Fruit fly (Drosophila melanogaster) whole organism, adult: ENCODE data around the gene Psn.

Experiments used
- CG11617 ChIP-seq: fragments of 200-800 bp; sonication (Bioruptor generic); optimal IDR thresholded peaks from 2 replicates; lab custom pipeline; 2017; ENCODE audit warnings: mild to moderate bottlenecking, missing biosample characterization, missing genetic modification reagents, missing genetic modification characterization
- CG12768 ChIP-seq: fragments of 200-800 bp; sonication (Bioruptor generic); optimal IDR thresholded peaks from 2 replicates; lab custom pipeline; 2017; ENCODE audit warnings: missing biosample characterization, missing genetic modification characterization, mild to moderate bottlenecking, moderate library complexity, missing genetic modification reagents
- CG14711 ChIP-seq: fragments of 200-800 bp; sonication (Bioruptor generic); optimal IDR thresholded peaks from 2 replicates; lab custom pipeline; 2018; ENCODE audit warnings: missing biosample characterization, mild to moderate bottlenecking, missing genetic modification characterization, moderate library complexity
- CG1620 ChIP-seq: fragments of 200-800 bp; sonication (Bioruptor generic); optimal IDR thresholded peaks from 2 replicates; lab custom pipeline; 2016; ENCODE audit warnings: missing biosample characterization, missing genetic modification characterization
- CG33017 ChIP-seq: fragments of 200-800 bp; sonication (Bioruptor generic); optimal IDR thresholded peaks from 2 replicates; lab custom pipeline; 2018; ENCODE audit warnings: missing biosample characterization, mild to moderate bottlenecking, missing genetic modification characterization, moderate library complexity
- CG5204 ChIP-seq: fragments of 200-800 bp; sonication (Bioruptor generic); optimal IDR thresholded peaks from 2 replicates; lab custom pipeline; 2016; ENCODE audit warnings: missing biosample characterization, missing genetic modification characterization
- CG7045 ChIP-seq: fragments of 200-800 bp; sonication (Bioruptor generic); optimal IDR thresholded peaks from 2 replicates; lab custom pipeline; 2017; ENCODE audit warnings: missing biosample characterization, mild to moderate bottlenecking, missing genetic modification characterization
- CG7101 ChIP-seq: fragments of 200-800 bp; sonication (Bioruptor generic); optimal IDR thresholded peaks from 2 replicates; lab custom pipeline; 2018; ENCODE audit warnings: missing biosample characterization, mild to moderate bottlenecking, missing genetic modification characterization, moderate library complexity
- Clk ChIP-seq: fragments of 200-800 bp; sonication (Bioruptor generic); optimal IDR thresholded peaks from 2 replicates; lab custom pipeline; 2017; ENCODE audit warnings: missing biosample characterization, missing genetic modification characterization
- Crg-1 ChIP-seq: fragments of 200-800 bp; sonication (Bioruptor generic); optimal IDR thresholded peaks from 2 replicates; lab custom pipeline; 2016; ENCODE audit warnings: missing biosample characterization, missing genetic modification characterization
- Hr96 ChIP-seq: fragments of 200-800 bp; sonication (Bioruptor generic); optimal IDR thresholded peaks from 2 replicates; lab custom pipeline; 2016; ENCODE audit warnings: missing biosample characterization, missing genetic modification characterization
- Mnt ChIP-seq: fragments of 200-800 bp; sonication (Bioruptor generic); optimal IDR thresholded peaks from 2 replicates; lab custom pipeline; 2016; ENCODE audit warnings: missing biosample characterization, mild to moderate bottlenecking, missing genetic modification characterization
- bab1 ChIP-seq: fragments of 200-800 bp; sonication (Bioruptor generic); optimal IDR thresholded peaks from 3 replicates; lab custom pipeline; 2019; ENCODE audit warnings: missing biosample characterization, mild to moderate bottlenecking, missing genetic modification characterization, moderate library complexity
- cic ChIP-seq: fragments of 200-800 bp; sonication (Bioruptor generic); optimal IDR thresholded peaks from 2 replicates; lab custom pipeline; 2017; ENCODE audit warnings: missing biosample characterization, mild to moderate bottlenecking, missing genetic modification characterization, moderate library complexity
- cnc ChIP-seq, 2 experiments: fragments of >200 bp; optimal IDR thresholded peaks; 2 replicates each; lab custom pipeline; 2017
- kay ChIP-seq: fragments of 200-800 bp; sonication (Bioruptor generic); peaks from one replicate; lab custom pipeline; 2016; ENCODE audit warnings: missing biosample characterization, missing genetic modification characterization, borderline replicate concordance
- ovo ChIP-seq: fragments of 200-800 bp; sonication (Bioruptor generic); optimal IDR thresholded peaks from 2 replicates; lab custom pipeline; 2016; ENCODE audit warnings: missing biosample characterization, missing genetic modification characterization
- pad ChIP-seq: fragments of 200-800 bp; sonication (Bioruptor generic); optimal IDR thresholded peaks from 3 replicates; lab custom pipeline; 2017; ENCODE audit warnings: missing biosample characterization, missing genetic modification characterization, mild to moderate bottlenecking, moderate library complexity, missing genetic modification reagents
- tj ChIP-seq: fragments of 200-800 bp; sonication (Bioruptor generic); optimal IDR thresholded peaks from 3 replicates; lab custom pipeline; 2017; ENCODE audit warnings: missing biosample characterization, mild to moderate bottlenecking, missing genetic modification characterization, moderate library complexity
- toe ChIP-seq: fragments of 200-800 bp; sonication (Bioruptor generic); optimal IDR thresholded peaks from 2 replicates; lab custom pipeline; 2016; ENCODE audit warnings: missing biosample characterization, missing genetic modification characterization

Gene Psn

DNA sequence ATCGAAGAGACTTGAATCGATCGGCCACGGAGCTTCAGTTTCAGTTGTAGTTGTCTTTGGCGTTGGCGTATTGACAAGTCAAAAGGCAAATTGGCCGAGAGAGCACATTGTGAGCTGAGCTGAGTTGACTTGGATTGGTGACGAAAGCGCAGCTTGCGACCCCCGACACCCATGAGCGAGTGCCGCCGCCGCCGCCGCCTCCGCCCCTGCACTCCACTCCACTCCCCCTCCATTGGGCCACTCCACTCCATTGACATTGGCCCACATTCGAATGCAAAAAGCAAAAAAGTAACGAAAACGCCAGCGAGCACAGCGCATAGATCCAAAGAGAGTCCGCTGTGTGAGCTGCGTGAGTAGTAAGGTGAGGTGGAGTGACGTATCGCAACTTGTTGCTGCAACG lies 34.5 kb upstream of the Psn start:
- TF ChIP-seq kay (GFP tag; lab: Kevin White, UChicago) = no peak
- no peak for TF ChIP-seq CG12768 (GFP tag; lab: Kevin White, UChicago)
- TF ChIP-seq tj (GFP tag; lab: Kevin White, UChicago) = peak; percentile 43
- no peak for TF ChIP-seq CG7101 (tag; lab: Kevin White, UChicago)

DNA sequence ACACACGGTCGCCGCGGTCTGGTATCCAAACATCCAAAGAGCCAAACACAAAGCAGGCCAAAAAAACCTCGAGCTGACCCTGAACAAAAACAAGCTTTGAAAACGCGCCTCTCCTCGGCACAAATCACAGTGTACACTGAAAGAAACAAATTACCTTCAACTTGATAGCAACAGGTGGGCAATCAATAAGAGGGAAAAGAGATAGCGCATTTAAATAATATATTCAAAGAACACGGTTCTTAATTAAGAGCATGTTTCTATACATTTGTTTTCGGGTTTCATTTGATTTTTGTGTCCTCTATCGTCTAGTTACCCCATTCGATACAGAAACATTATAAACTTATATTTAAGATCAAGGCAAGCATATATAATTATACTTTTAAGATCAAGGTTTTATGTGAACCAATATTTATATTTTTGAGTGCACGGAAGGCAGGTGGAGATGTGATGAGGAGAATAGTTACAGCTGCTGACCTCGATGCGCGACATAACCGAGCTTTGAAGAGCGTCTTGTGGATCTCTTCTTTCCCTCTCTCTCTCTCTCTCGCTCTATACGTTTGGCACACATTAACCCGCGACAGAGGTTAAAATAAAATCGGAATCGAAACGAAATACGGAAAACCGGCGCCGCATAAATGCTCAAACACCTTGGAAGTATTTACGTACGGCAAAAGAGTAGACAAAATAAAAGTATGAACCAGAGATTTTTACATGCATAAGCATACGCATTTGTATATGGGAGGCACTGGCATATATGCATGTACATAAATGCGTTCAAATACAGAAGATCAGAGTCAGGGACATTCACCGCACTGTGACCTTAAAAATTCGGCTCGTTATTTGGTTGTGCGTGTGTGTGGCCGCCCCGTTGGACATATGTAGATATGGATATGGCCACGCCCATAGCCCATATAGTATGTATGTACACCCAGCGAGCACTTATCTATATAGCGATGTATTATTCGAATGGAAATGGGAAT lies 33.7 kb upstream of the Psn start:
- peak; percentile 46 for TF ChIP-seq CG7101 (tag; lab: Kevin White, UChicago)
- peak; percentile 36 for TF ChIP-seq Clk (GFP tag; lab: Kevin White, UChicago)
- TF ChIP-seq Hr96 (GFP tag; lab: Kevin White, UChicago) = no peak
- peak; percentile 4 for TF ChIP-seq CG1620
- TF ChIP-seq kay (GFP tag; lab: Kevin White, UChicago) = no peak
- TF ChIP-seq CG7045 (GFP tag; lab: Kevin White, UChicago) = peak; percentile 32
- no peak for TF ChIP-seq cnc (optimal IDR thresholded peaks at IDR 0.05; lab: Kevin White, UChicago)
- no peak for TF ChIP-seq Mnt
- peak; percentile 60 for TF ChIP-seq CG5204 (GFP tag; lab: Kevin White, UChicago)
- peak; percentile 15 for TF ChIP-seq toe (GFP tag; lab: Kevin White, UChicago)
- peak; percentile 44 for TF ChIP-seq CG33017
- TF ChIP-seq CG11617 (GFP tag; lab: Kevin White, UChicago) = peak; percentile 34
- peak; percentile 30 for TF ChIP-seq CG14711 (tag; lab: Kevin White, UChicago)
- no peak for TF ChIP-seq cic (GFP tag; lab: Kevin White, UChicago)
- peak; percentile 12 for TF ChIP-seq CG12768 (GFP tag; lab: Kevin White, UChicago)
- TF ChIP-seq bab1 = peak; percentile 62

DNA sequence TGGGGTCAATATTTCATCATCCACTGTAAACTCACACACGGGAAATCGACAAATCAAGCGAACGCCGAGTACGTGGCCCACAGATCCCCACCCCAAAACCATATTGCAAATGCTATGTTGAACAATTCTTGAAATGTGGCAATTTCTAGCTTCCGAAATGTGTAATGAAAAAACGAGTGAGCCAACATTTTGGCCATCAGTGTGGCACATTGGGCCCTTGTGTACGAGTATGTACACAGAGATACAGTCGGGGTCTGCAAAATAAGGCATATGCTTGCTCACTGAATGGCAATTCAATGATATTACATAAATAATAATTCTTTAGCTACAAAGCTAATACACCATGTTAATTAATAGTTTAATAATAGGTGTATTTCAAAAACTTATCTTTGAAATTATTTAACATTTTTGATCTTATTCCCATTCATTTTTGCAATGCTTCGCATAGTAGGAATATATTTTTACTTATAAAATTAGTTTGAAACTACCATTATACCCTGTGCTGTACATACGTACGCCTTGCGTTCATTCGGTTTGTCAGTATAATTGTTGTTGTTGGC lies 32.6 kb upstream of the Psn start:
- TF ChIP-seq Clk (GFP tag; lab: Kevin White, UChicago) (no peak), cnc (optimal IDR thresholded peaks at IDR 0.05; lab: Kevin White, UChicago) (no peak), CG12768 (GFP tag; lab: Kevin White, UChicago) (peak; percentile 73), Mnt (peak; percentile 31), kay (GFP tag; lab: Kevin White, UChicago) (peak; percentile 91), bab1 (peak; percentile 88), Crg-1 (GFP tag; lab: Kevin White, UChicago) (peak; percentile 55), CG7045 (GFP tag; lab: Kevin White, UChicago) (peak; percentile 79), CG11617 (GFP tag; lab: Kevin White, UChicago) (peak; percentile 82), ovo (GFP tag; lab: Kevin White, UChicago) (peak; percentile 61), CG5204 (GFP tag; lab: Kevin White, UChicago) (peak; percentile 72), CG7101 (tag; lab: Kevin White, UChicago) (peak; percentile 84), toe (GFP tag; lab: Kevin White, UChicago) (peak; percentile 68), Hr96 (GFP tag; lab: Kevin White, UChicago) (peak; percentile 73), pad (GFP tag; lab: Kevin White, UChicago) (peak; percentile 72), cic (GFP tag; lab: Kevin White, UChicago) (no peak), CG1620 (peak; percentile 74), CG14711 (tag; lab: Kevin White, UChicago) (peak; percentile 79), tj (GFP tag; lab: Kevin White, UChicago) (peak; percentile 76), CG33017 (peak; percentile 89)

dm6 chr3L:20400515-20400914 lies 31.8 kb upstream of the Psn start:
- TF ChIP-seq bab1 (no peak), toe (GFP tag; lab: Kevin White, UChicago) (no peak), cnc (optimal IDR thresholded peaks at IDR 0.05; lab: Kevin White, UChicago) (no peak), ovo (GFP tag; lab: Kevin White, UChicago) (no peak), CG5204 (GFP tag; lab: Kevin White, UChicago) (no peak), Mnt (no peak), CG33017 (no peak), CG7101 (tag; lab: Kevin White, UChicago) (no peak), tj (GFP tag; lab: Kevin White, UChicago) (no peak), CG14711 (tag; lab: Kevin White, UChicago) (no peak), Clk (GFP tag; lab: Kevin White, UChicago) (no peak)

DNA sequence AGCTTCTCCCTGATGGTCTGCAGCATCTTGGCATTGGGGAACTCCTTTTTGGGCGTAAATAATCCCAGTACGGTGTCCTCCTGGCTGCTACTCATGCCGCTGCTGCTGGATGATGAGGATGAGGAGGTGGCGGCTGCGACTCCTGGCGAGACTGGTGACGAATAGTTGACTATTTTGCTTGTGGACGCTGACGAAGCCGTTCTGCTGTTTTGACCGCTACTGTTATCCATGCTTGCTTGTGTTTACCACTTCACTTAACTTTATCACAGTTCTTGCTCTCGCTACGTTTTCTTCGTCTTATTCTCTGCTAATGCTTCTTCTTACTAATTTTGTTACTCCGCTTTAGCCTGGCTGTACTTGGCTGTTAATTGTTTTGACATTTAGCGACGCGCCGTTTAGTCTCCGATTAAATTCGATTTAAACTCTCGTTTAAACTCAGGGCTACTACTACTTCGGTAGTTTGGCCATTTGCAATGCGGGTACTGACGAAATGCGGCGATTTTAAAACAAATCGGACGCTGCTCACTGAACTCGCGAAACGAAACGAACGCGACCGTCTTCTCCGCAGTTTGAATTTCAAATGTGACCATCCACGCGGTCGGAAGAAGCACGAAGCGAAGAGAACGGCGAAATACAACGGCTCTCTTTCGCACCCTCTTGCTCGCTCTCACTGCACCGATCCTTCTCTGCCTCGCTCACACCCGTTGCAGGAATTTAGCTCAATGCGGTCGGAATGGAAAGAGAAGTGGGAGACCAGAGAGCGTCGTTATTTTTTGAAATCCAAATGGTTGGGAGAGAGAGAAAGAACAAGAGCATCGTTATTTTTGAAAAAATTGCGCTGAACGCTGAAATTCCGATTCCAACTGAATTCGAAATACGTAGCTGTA lies 31.0 kb upstream of the Psn start, which contains the start of gene trbl:
Gene trbl, minus strand, starts transcription at position 584 of the 887 bp plus-strand sequence.
- TF ChIP-seq Mnt = peak; percentile 94
- TF ChIP-seq CG14711 (tag; lab: Kevin White, UChicago) = peak; percentile 21
- peak; percentile 14 for TF ChIP-seq Crg-1 (GFP tag; lab: Kevin White, UChicago)
- TF ChIP-seq Clk (GFP tag; lab: Kevin White, UChicago) = no peak
- TF ChIP-seq CG7101 (tag; lab: Kevin White, UChicago) = peak; percentile 59
- TF ChIP-seq CG7045 (GFP tag; lab: Kevin White, UChicago) = peak; percentile 54
- peak; percentile 50 for TF ChIP-seq CG12768 (GFP tag; lab: Kevin White, UChicago)
- peak; percentile 62 for TF ChIP-seq ovo (GFP tag; lab: Kevin White, UChicago)
- no peak for TF ChIP-seq cnc (optimal IDR thresholded peaks at IDR 0.05; lab: Kevin White, UChicago)
- TF ChIP-seq CG11617 (GFP tag; lab: Kevin White, UChicago) = peak; percentile 64
- peak; percentile 41 for TF ChIP-seq tj (GFP tag; lab: Kevin White, UChicago)
- peak; percentile 24 for TF ChIP-seq pad (GFP tag; lab: Kevin White, UChicago)
- peak; percentile 70 for TF ChIP-seq bab1
- no peak for TF ChIP-seq toe (GFP tag; lab: Kevin White, UChicago)
- peak; percentile 73 for TF ChIP-seq cic (GFP tag; lab: Kevin White, UChicago)
- TF ChIP-seq CG33017 = peak; percentile 64
